Fruit fly (Drosophila melanogaster): ENCODE measurements around the gene BRWD3.

Gene BRWD3

DNA sequence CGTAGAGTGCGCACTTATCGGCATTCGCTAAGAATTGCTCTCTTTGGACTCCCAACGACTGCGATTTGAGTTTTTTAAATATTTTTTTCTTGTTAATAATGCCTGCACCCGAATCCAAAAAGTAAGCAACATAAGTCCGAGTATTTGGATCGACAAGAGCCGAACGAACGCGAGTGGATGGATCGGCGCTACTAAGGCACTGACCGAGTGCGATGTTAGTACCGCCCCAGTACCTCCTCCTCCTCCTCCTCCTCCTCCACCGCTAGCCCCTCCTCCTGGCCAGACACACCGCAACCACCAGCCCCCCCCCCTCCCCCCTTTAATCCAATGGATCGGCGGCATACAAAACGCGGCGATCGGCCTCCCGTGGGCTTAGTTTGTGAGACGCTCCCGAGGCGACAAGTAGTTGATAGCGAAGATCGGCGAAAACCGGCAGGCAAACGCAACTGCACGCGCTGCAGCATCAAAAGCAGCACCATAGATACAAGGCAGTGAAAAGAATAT is 35.2 kb upstream of the BRWD3 start, which contains the start of gene CG6356:
CG6356 (plus strand) TSS at position 374 of the 504 bp plus-strand sequence.
- no peak for TF ChIP-seq Pif1A (GFP tag; optimal IDR thresholded peaks at IDR 0.05)
- no peak for TF ChIP-seq D1 (tag; optimal IDR thresholded peaks at IDR 0.05)
- TF ChIP-seq Ets98B (GFP tag; IDR thresholded peaks at IDR 0.05) = peak; percentile 42; the same call in 1 of the 2 replicates
- TF ChIP-seq EcR (GFP tag; optimal IDR thresholded peaks at IDR 0.05) = peak; percentile 60
- TF ChIP-seq CG32121 (GFP tag; IDR thresholded peaks at IDR 0.05) = peak; percentile 62; the same call in 1 of the 2 replicates
- TF ChIP-seq Pif1B (GFP tag; optimal IDR thresholded peaks at IDR 0.05) = no peak
- peak; percentile 86 for TF ChIP-seq CG13204 (GFP tag; optimal IDR thresholded peaks at IDR 0.05)
- TF ChIP-seq CG8301 (tag; optimal IDR thresholded peaks at IDR 0.05) = peak; percentile 25
- TF ChIP-seq gl (tag; optimal IDR thresholded peaks at IDR 0.05) = no peak
- TF ChIP-seq CG10348 (GFP tag; IDR thresholded peaks at IDR 0.05) = no peak
- TF ChIP-seq CG15710 (tag; optimal IDR thresholded peaks at IDR 0.05) = no peak
- peak; percentile 47; the same call in 1 of the 2 replicates for TF ChIP-seq CG12605 (GFP tag; IDR thresholded peaks at IDR 0.05)
- no peak for TF ChIP-seq CG8159 (tag; optimal IDR thresholded peaks at IDR 0.05)
- TF ChIP-seq CG17806 (tag; optimal IDR thresholded peaks at IDR 0.05) = no peak
- TF ChIP-seq CG14655 (GFP tag; optimal IDR thresholded peaks at IDR 0.05) = peak; percentile 55
- TF ChIP-seq fd96Ca (GFP tag; IDR thresholded peaks at IDR 0.05) = peak; percentile 50; the same call in 1 of the 3 replicates
- no peak for TF ChIP-seq CG34367 (tag; optimal IDR thresholded peaks at IDR 0.05)
- peak; percentile 67 for TF ChIP-seq CG4496 (GFP tag; IDR thresholded peaks at IDR 0.05)
- TF ChIP-seq CG9948 (tag; optimal IDR thresholded peaks at IDR 0.05) = no peak
- TF ChIP-seq Snoo (tag; optimal IDR thresholded peaks at IDR 0.05) = no peak
- no peak for TF ChIP-seq rn (GFP tag; IDR thresholded peaks at IDR 0.05)

DNA sequence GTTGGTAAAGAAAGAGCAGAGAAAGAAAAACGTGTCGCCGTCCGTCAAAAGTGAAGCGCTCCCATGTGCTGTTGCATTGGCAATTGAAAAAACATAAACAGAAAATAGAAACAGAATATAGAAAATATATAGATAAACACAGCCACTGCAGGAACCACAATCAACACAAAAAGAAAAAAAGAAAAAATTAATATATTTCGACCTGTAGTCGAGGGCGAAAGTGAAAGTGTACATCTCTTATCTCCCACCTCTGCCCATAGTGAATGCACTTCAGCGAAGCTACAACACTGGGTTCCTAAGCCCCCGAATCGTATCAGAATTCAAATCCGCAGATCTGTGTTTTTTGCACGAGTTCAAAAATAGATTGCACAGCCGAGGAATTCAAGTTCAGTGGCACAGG is 34.6 kb upstream of the BRWD3 start:
- TF ChIP-seq EcR (GFP tag; optimal IDR thresholded peaks at IDR 0.05) (no peak), Snoo (tag; optimal IDR thresholded peaks at IDR 0.05) (no peak)

dm6 chr3R:24285423-24285822 is 33.4 kb upstream of the BRWD3 start:
- TF ChIP-seq Ets98B (GFP tag; IDR thresholded peaks at IDR 0.05) (peak; percentile 14; the same call in 1 of the 2 replicates), CG13204 (GFP tag; optimal IDR thresholded peaks at IDR 0.05) (peak; percentile 29), Pif1A (GFP tag; optimal IDR thresholded peaks at IDR 0.05) (no peak), EcR (GFP tag; optimal IDR thresholded peaks at IDR 0.05) (peak; percentile 93)

DNA sequence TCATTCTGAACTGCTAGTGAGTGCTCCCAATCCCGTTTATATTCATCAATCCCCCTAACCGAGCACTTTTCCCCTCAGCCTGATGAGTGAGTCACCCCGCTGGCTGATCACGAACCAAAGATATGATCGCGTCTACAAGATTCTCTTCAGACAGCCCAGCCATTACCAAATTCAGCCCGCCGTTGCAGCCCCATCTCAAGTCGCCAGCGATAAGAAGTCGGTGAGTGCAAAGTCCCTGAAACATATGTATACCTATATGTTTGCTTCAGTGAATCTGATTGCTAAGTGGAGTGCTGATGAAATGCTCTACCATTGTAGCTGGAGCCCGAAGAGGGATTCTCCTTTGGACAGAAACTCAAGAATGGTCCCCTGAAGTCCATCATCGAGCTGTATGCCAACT is 31.6 kb upstream of the BRWD3 start:
- TF ChIP-seq CG12605 (GFP tag; IDR thresholded peaks at IDR 0.05) (no peak), CG13204 (GFP tag; optimal IDR thresholded peaks at IDR 0.05) (peak; percentile 17), CG8301 (tag; optimal IDR thresholded peaks at IDR 0.05) (no peak), CG4496 (GFP tag; IDR thresholded peaks at IDR 0.05) (no peak), CG14655 (GFP tag; optimal IDR thresholded peaks at IDR 0.05) (no peak), CG8159 (tag; optimal IDR thresholded peaks at IDR 0.05) (no peak), Pif1B (GFP tag; optimal IDR thresholded peaks at IDR 0.05) (no peak), fd96Ca (GFP tag; IDR thresholded peaks at IDR 0.05) (no peak), rn (GFP tag; IDR thresholded peaks at IDR 0.05) (no peak), EcR (GFP tag; optimal IDR thresholded peaks at IDR 0.05) (peak; percentile 27), Pif1A (GFP tag; optimal IDR thresholded peaks at IDR 0.05) (no peak), Ets98B (GFP tag; IDR thresholded peaks at IDR 0.05) (no peak), D1 (tag; optimal IDR thresholded peaks at IDR 0.05) (no peak), CG34367 (tag; optimal IDR thresholded peaks at IDR 0.05) (no peak), CG10348 (GFP tag; IDR thresholded peaks at IDR 0.05) (no peak), CG17806 (tag; optimal IDR thresholded peaks at IDR 0.05) (no peak), gl (tag; optimal IDR thresholded peaks at IDR 0.05) (peak; percentile 15)

DNA sequence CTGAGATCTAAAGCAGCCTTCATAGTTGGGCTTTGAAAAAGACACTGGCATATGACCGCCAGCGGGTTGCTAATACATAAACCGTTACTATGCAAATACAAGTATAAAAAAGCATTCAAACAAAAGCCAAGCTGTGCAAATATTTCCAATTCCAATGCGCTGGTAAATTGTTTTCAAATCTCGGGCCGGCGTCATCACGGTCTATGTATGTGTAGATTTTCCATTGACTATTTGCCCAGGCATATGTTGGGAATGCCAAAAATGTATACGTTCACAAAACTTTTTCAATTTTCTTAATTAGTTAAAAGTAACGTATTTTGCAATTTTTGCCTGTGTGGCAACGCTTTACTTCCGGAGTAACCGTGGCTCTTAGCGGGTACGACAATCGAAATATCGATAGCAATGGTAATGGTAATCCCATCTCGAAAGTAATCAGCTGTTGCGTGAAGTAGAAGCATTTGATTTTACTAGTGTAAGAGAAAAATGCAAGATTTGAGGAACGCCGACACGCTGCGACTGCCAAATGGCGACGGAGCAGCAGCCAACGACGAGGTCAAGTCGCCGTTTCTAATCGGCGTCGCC is 28.9 kb upstream of the BRWD3 start, which contains the start of the genes CG34290 and Uck:
CG34290 (minus strand) TSS at position 51 of the 582 bp plus-strand sequence.
Uck (plus strand) TSS at position 405 of the 582 bp plus-strand sequence.
- peak; percentile 46 for TF ChIP-seq CG15710 (tag; optimal IDR thresholded peaks at IDR 0.05)
- peak; percentile 52 for TF ChIP-seq CG34367 (tag; optimal IDR thresholded peaks at IDR 0.05)
- 0 out of 2 replicates have a peak, but pooled peaks have one; percentile 26 for TF ChIP-seq CG32121 (GFP tag; IDR thresholded peaks at IDR 0.05)
- no peak for TF ChIP-seq CG14655 (GFP tag; optimal IDR thresholded peaks at IDR 0.05)
- no peak for TF ChIP-seq CG9948 (tag; optimal IDR thresholded peaks at IDR 0.05)
- TF ChIP-seq EcR (GFP tag; optimal IDR thresholded peaks at IDR 0.05) = no peak
- TF ChIP-seq CG8159 (tag; optimal IDR thresholded peaks at IDR 0.05) = peak; percentile 7
- peak; percentile 57; the same call in 2 of the 3 replicates for TF ChIP-seq CG4496 (GFP tag; IDR thresholded peaks at IDR 0.05)
- TF ChIP-seq CG17806 (tag; optimal IDR thresholded peaks at IDR 0.05) = no peak
- TF ChIP-seq Pif1A (GFP tag; optimal IDR thresholded peaks at IDR 0.05) = peak; percentile 28
- peak; percentile 20 for TF ChIP-seq CG8301 (tag; optimal IDR thresholded peaks at IDR 0.05)
- TF ChIP-seq gl (tag; optimal IDR thresholded peaks at IDR 0.05) = peak; percentile 45
- TF ChIP-seq Snoo (tag; optimal IDR thresholded peaks at IDR 0.05) = peak; percentile 72
- TF ChIP-seq fd96Ca (GFP tag; IDR thresholded peaks at IDR 0.05) = peak; percentile 36; the same call in 1 of the 3 replicates

- no peak for TF ChIP-seq CG17806 (tag; optimal IDR thresholded peaks at IDR 0.05)
- TF ChIP-seq CG32121 (GFP tag; IDR thresholded peaks at IDR 0.05) = no peak
- TF ChIP-seq EcR (GFP tag; optimal IDR thresholded peaks at IDR 0.05) = no peak
- TF ChIP-seq fd96Ca (GFP tag; IDR thresholded peaks at IDR 0.05) = no peak
- TF ChIP-seq CG10348 (GFP tag; IDR thresholded peaks at IDR 0.05) = no peak
- no peak for TF ChIP-seq rn (GFP tag; IDR thresholded peaks at IDR 0.05)
- no peak for TF ChIP-seq Ets98B (GFP tag; IDR thresholded peaks at IDR 0.05)
- TF ChIP-seq gl (tag; optimal IDR thresholded peaks at IDR 0.05) = no peak
- TF ChIP-seq Pif1B (GFP tag; optimal IDR thresholded peaks at IDR 0.05) = no peak
- no peak for TF ChIP-seq CG14655 (GFP tag; optimal IDR thresholded peaks at IDR 0.05)
- TF ChIP-seq Pif1A (GFP tag; optimal IDR thresholded peaks at IDR 0.05) = no peak
- TF ChIP-seq CG12605 (GFP tag; IDR thresholded peaks at IDR 0.05) = no peak
- no peak for TF ChIP-seq CG8301 (tag; optimal IDR thresholded peaks at IDR 0.05)
- no peak for TF ChIP-seq Snoo (tag; optimal IDR thresholded peaks at IDR 0.05)
- no peak for TF ChIP-seq CG4496 (GFP tag; IDR thresholded peaks at IDR 0.05)
- no peak for TF ChIP-seq CG15710 (tag; optimal IDR thresholded peaks at IDR 0.05)
- TF ChIP-seq CG9948 (tag; optimal IDR thresholded peaks at IDR 0.05) = no peak
- TF ChIP-seq D1 (tag; optimal IDR thresholded peaks at IDR 0.05) = no peak
- no peak for TF ChIP-seq CG34367 (tag; optimal IDR thresholded peaks at IDR 0.05)
- TF ChIP-seq CG13204 (GFP tag; optimal IDR thresholded peaks at IDR 0.05) = no peak
These were observed 25.6 kb upstream of the BRWD3 start for dm6 chr3R:24293171-24293570.

All from whole organism, pupa.